Worm (Caenorhabditis elegans): ENCODE results near the gene F38H4.3.

The F38H4.3 gene

DNA sequence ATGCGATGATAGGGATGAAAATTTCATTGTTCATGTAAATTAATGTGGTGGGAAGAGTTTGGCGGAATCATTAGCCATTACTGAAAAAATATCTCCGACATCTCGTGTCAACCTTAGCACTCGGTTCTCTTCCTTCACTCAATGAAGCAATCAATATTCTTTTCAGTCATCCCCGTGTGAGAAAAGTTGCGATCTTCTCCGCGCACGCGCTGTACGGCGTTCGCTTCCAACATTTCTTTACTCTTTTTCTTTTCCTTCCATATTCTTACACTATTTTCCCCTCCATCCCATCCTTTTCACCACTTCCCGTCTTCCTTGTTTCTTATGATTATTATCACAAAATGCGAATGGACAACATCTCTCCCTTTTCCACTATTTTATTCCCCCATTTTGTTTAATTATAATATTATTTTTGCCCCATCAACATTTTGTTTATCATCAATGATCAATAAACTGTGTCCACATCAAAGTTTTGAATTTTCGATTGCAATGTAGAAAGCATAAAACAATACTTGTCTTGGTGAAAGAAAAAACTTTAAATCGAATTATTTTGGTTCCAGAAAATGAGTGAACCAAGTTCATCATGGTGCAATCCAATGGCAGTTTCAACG is 17.9 kb downstream of the F38H4.3 start, which contains the start of gene mob-1:
mob-1 (plus strand) TSS at position 561 of the 611 bp plus-strand sequence.
- TF ChIP-seq dao-5 (tag; optimal IDR thresholded peaks at IDR 0.05) (no peak), W03F9.2 (tag; optimal IDR thresholded peaks at IDR 0.05) (no peak), him-1 (tag; optimal IDR thresholded peaks at IDR 0.05) (no peak)

DNA sequence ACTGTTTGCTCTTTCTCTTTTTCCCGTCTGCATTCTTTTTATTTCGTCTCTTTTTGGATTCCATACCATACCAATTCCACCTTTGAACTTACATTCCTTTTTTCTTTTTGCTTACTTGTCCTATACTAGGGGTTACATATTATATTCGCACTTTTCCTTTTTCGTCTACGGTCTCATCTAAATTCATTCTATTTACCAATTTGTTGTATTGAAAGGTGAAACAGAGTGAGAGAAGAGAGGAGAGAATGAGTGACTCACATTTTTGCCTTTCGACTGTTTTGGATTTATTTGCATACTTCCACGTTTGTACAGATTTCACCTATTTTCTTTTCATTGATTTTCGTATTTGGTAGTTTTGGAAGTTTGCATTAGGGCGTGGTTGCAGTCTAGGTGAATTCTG is 21.2 kb downstream of the F38H4.3 start:
- TF ChIP-seq W03F9.2 (tag; optimal IDR thresholded peaks at IDR 0.05) (no peak), him-1 (tag; optimal IDR thresholded peaks at IDR 0.05) (no peak), dao-5 (tag; optimal IDR thresholded peaks at IDR 0.05) (no peak)

DNA sequence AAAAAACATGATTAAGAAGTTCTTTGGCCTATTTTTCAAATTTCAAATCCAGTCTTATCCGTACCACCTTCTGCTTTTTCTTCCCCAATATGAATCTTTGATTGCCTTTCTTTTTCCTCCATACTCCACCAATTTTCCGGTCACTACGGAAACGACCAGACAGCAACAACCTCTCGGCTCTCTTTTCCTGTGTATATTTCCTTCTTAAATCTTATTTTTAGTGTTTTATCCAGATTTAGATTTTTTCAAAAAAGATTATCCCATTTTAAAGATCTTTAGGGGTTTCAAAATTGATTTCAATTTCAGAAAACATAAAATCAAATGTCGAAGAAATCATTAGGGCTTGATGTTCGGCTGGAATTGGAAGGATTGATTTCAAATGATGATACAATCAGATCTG is 22.0 kb downstream of the F38H4.3 start, which contains the start of gene trpa-1:
trpa-1 (plus strand) TSS at position 301 of the 400 bp plus-strand sequence.
- TF ChIP-seq him-1 (tag; optimal IDR thresholded peaks at IDR 0.05) (no peak), dao-5 (tag; optimal IDR thresholded peaks at IDR 0.05) (no peak), W03F9.2 (tag; optimal IDR thresholded peaks at IDR 0.05) (no peak)

DNA sequence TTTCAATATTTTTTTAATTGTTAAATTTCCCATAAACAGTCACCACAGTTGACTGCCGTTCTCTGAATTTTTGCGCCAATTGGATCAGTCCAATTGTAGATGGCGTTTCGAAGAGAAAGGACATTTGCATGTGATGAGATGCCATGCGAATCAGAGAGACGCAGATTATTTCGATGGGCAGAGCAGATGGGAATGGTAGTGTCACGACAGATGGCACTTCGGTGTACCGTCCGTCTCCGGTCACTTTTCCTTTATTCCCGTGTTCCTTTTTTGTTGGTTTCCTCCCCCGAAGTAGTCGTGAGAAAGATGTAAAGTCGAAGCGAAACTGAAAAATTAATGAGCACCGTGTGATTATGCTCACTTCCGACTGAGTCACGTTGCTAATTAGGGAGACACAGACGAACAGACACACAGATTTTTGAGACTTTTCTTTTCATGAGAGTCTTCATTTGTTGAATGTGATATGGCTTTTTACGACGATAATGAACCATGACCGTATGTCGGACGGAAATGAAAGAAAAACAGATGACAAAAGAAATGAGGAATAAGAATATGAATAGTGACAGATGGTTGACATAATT is 25.5 kb downstream of the F38H4.3 start:
- no peak for TF ChIP-seq dao-5 (tag; optimal IDR thresholded peaks at IDR 0.05)
- TF ChIP-seq him-1 (tag; optimal IDR thresholded peaks at IDR 0.05): no peak
- no peak for TF ChIP-seq W03F9.2 (tag; optimal IDR thresholded peaks at IDR 0.05)

DNA sequence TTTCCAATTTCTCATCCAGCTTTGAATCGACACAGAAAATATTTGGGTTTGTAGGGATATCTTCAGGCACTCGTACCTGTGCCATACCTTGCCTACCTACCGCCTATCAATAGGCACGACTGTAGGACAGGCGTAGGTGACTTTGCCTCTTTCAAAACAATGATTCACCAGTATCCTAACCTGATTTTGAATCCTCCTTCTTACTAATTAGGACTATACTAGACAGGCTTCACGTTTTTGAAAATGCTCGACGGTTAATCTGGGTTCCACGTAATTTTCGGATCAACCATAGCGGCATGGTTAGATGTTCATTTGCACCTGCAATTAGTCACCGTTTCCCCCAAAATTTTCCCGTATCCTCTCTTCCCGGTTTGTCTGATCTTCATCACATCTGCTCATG is 26.2 kb downstream of the F38H4.3 start:
- TF ChIP-seq W03F9.2 (tag; optimal IDR thresholded peaks at IDR 0.05) (no peak), him-1 (tag; optimal IDR thresholded peaks at IDR 0.05) (no peak), dao-5 (tag; optimal IDR thresholded peaks at IDR 0.05) (no peak)

DNA sequence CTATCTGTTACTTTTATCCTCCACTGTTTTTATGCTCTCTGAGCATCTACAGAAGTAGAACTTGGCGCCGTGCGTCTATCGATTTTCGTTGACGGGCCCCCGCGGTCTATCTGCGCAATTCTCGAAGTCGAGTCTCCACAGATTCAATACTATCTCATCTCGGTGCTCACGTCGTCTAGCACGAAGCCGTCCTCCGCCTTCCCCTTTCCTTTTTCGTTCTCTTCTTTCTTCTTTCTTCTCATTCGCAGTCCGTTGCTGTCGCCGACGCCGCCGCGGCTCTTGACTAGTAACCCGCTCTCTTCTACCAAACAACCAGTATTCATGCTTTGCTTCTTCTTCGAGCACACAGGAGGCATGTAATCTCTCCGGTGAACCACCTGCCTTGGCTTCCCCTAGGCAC is 28.9 kb downstream of the F38H4.3 start:
- peak; percentile 36 for TF ChIP-seq him-1 (tag; optimal IDR thresholded peaks at IDR 0.05)
- TF ChIP-seq dao-5 (tag; optimal IDR thresholded peaks at IDR 0.05): no peak
- no peak for TF ChIP-seq W03F9.2 (tag; optimal IDR thresholded peaks at IDR 0.05)

DNA sequence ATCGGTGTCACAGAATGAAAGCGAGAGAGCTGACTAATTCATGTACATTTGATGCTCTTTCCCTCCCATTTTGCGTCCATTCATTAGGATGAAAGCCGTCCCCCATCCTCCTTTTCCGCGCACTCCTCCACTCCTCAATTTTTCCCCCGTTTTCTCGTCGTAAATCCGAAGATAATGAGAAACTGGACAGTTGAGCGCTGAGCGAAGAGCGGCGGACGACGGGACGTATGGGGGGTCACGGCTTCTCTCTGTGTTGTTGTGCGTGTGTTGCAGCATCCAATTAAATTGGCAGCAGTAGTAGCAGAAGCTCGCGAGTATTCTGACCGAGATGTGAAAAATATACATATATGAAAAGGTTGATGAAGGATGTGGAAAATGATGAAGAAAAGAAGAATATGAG is 29.7 kb downstream of the F38H4.3 start:
- TF ChIP-seq him-1 (tag; optimal IDR thresholded peaks at IDR 0.05): no peak
- no peak for TF ChIP-seq W03F9.2 (tag; optimal IDR thresholded peaks at IDR 0.05)
- TF ChIP-seq dao-5 (tag; optimal IDR thresholded peaks at IDR 0.05): no peak

DNA sequence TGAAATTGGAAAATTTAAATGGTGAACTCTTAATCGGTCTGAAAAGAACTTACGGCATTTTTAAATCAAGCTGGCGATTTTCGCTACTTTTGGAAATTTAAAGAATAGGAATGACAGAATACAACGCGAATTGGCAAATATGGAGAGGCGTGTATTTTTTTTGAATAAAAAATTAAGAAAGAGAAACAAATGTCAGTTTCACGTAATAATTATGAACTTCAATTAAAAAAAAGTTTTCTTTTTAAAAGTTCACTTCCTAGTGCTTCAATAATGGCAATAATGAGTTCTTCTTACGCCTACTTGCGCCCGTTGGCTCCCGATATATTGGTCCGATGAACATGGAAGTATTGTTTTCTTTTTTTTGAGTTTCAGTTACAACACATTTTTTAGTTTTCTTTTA is 35.5 kb downstream of the F38H4.3 start, which contains the start of gene pph-2:
pph-2 (minus strand) TSS at position 101 of the 400 bp plus-strand sequence.
- TF ChIP-seq W03F9.2 (tag; optimal IDR thresholded peaks at IDR 0.05) (no peak), him-1 (tag; optimal IDR thresholded peaks at IDR 0.05) (no peak), dao-5 (tag; optimal IDR thresholded peaks at IDR 0.05) (no peak)

DNA sequence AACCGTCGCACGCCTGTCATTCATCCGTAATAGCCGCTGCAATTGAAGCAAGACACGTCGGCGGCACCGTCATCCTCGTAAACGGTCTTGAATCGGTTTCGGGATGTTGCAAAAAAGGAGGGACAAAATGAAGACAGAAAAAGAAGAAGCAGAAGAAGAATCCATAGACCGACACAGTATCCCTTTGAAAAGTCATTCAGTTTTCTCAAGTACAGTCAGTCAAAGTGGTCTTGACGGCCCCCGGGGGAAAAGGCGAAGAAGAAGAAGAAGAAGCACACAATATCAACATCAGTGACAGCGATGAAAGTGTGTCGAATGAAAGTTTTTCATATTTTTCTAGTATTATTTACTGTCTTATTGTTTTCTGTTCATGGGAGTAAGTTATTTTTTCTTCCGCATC is 36.0 kb downstream of the F38H4.3 start, which contains the start of gene cutl-27:
cutl-27 (plus strand) TSS at position 301 of the 400 bp plus-strand sequence.
- no peak for TF ChIP-seq W03F9.2 (tag; optimal IDR thresholded peaks at IDR 0.05)
- no peak for TF ChIP-seq him-1 (tag; optimal IDR thresholded peaks at IDR 0.05)
- no peak for TF ChIP-seq dao-5 (tag; optimal IDR thresholded peaks at IDR 0.05)

- TF ChIP-seq him-1 (tag; optimal IDR thresholded peaks at IDR 0.05) (no peak), dao-5 (tag; optimal IDR thresholded peaks at IDR 0.05) (no peak), W03F9.2 (tag; optimal IDR thresholded peaks at IDR 0.05) (no peak)
These were observed 40.3 kb downstream of the F38H4.3 start for ce11 chrIV:11882534-11882933.

- TF ChIP-seq dao-5 (tag; optimal IDR thresholded peaks at IDR 0.05): no peak
These were observed 41.3 kb downstream of the F38H4.3 start for ce11 chrIV:11883478-11883877.

- no peak for TF ChIP-seq him-1 (tag; optimal IDR thresholded peaks at IDR 0.05)
These were observed 43.1 kb downstream of the F38H4.3 start, which contains the start of gene let-653 for ce11 chrIV:11885313-11885712. TSS of gene let-653 (plus strand) at chrIV:11885613.

ce11 chrIV:11892545-11892944 is 50.3 kb downstream of the F38H4.3 start:
- no peak for TF ChIP-seq dao-5 (tag; optimal IDR thresholded peaks at IDR 0.05)
- TF ChIP-seq him-1 (tag; optimal IDR thresholded peaks at IDR 0.05): no peak
- TF ChIP-seq W03F9.2 (tag; optimal IDR thresholded peaks at IDR 0.05): no peak

- no peak for TF ChIP-seq him-1 (tag; optimal IDR thresholded peaks at IDR 0.05)
- TF ChIP-seq W03F9.2 (tag; optimal IDR thresholded peaks at IDR 0.05): no peak
- no peak for TF ChIP-seq dao-5 (tag; optimal IDR thresholded peaks at IDR 0.05)
These were observed 51.1 kb downstream of the F38H4.3 start for ce11 chrIV:11893336-11893735.
